Fruit fly (Drosophila melanogaster): ENCODE results near the gene CtsK1.

The CtsK1 gene

dm6 chr3L:14006704-14007126 is 12.7 kb downstream of the CtsK1 start (continued):
- TF ChIP-seq CG11696 (GFP tag; IDR thresholded peaks at IDR 0.05) (no peak), CG7928 (GFP tag; optimal IDR thresholded peaks at IDR 0.05) (no peak), Lpt (GFP tag; optimal IDR thresholded peaks at IDR 0.05) (no peak), CG1233 (GFP tag; optimal IDR thresholded peaks at IDR 0.05) (no peak), CG6689 (GFP tag; IDR thresholded peaks at IDR 0.05) (no peak), CG12744 (GFP tag; optimal IDR thresholded peaks at IDR 0.05) (no peak), Ets65A (GFP tag) (peak; percentile 39), pnt (GFP tag; optimal IDR thresholded peaks at IDR 0.05) (no peak), Atf3 (GFP tag; optimal IDR thresholded peaks at IDR 0.05) (no peak), CG4820 (GFP tag; optimal IDR thresholded peaks at IDR 0.05) (no peak), CkIIα-i1 (GFP tag; IDR thresholded peaks at IDR 0.05) (no peak), lilli (GFP tag; optimal IDR thresholded peaks at IDR 0.05) (no peak), toy (GFP tag; IDR thresholded peaks at IDR 0.05) (no peak), CG12942 (GFP tag; optimal IDR thresholded peaks at IDR 0.05) (no peak), NK7.1 (GFP tag; optimal IDR thresholded peaks at IDR 0.05) (no peak), eyg (GFP tag; optimal IDR thresholded peaks at IDR 0.05) (no peak), Mes4 (GFP tag; optimal IDR thresholded peaks at IDR 0.05) (no peak), CG8944 (GFP tag; optimal IDR thresholded peaks at IDR 0.05) (peak; percentile 14), Trl (optimal IDR thresholded peaks at IDR 0.05) (no peak), Trl (GFP tag; optimal IDR thresholded peaks at IDR 0.05) (no peak), CG10979 (tag; optimal IDR thresholded peaks at IDR 0.05) (no peak), CG13424 (tag; optimal IDR thresholded peaks at IDR 0.05) (peak; percentile 20), peb (GFP tag; IDR thresholded peaks at IDR 0.05) (no peak), CG15514 (GFP tag; optimal IDR thresholded peaks at IDR 0.05) (no peak), pros (GFP tag; optimal IDR thresholded peaks at IDR 0.05) (no peak), CG11085 (GFP tag; IDR thresholded peaks at IDR 0.05) (no peak), Optix (GFP tag; IDR thresholded peaks at IDR 0.05) (no peak), CG7357 (GFP tag; IDR thresholded peaks at IDR 0.05) (no peak), lov (optimal IDR thresholded peaks at IDR 0.05) (no peak), lov (GFP tag; IDR thresholded peaks at IDR 0.05) (peak; percentile 13; the same call in 1 of the 3 replicates), bigmax (GFP tag; optimal IDR thresholded peaks at IDR 0.05) (no peak), CG10147 (GFP tag; optimal IDR thresholded peaks at IDR 0.05) (no peak), CG12071 (GFP tag; optimal IDR thresholded peaks at IDR 0.05) (no peak), CG10366 (GFP tag; IDR thresholded peaks at IDR 0.05) (peak; percentile 17; the same call in 1 of the 2 replicates), mam (GFP tag; optimal IDR thresholded peaks at IDR 0.05) (no peak), ems (GFP tag; optimal IDR thresholded peaks at IDR 0.05) (no peak), Rx (GFP tag; IDR thresholded peaks at IDR 0.05) (no peak), unc-4 (GFP tag; IDR thresholded peaks at IDR 0.05; ENCODE audit: partially characterized antibody) (peak; percentile 25; the same call in 1 of the 2 replicates), rib (GFP tag; IDR thresholded peaks at IDR 0.05) (no peak), ken (GFP tag; IDR thresholded peaks at IDR 0.05) (no peak), Meics (GFP tag; optimal IDR thresholded peaks at IDR 0.05) (no peak), phol (tag; optimal IDR thresholded peaks at IDR 0.05) (no peak), CG6791 (GFP tag; IDR thresholded peaks at IDR 0.05; ENCODE audit: partially characterized antibody) (no peak), Ssrp (tag; optimal IDR thresholded peaks at IDR 0.05) (no peak), tin (GFP tag; optimal IDR thresholded peaks at IDR 0.05) (no peak), Opbp (GFP tag; IDR thresholded peaks at IDR 0.05; ENCODE audit: partially characterized antibody) (peak; percentile 19; the same call in 1 of the 3 replicates), CG11398 (GFP tag; optimal IDR thresholded peaks at IDR 0.05) (no peak), Hr3 (GFP tag; optimal IDR thresholded peaks at IDR 0.05) (no peak), Pdp1 (GFP tag; optimal IDR thresholded peaks at IDR 0.05) (peak in 1 of 2 experiments; percentile 100), Spps (tag; optimal IDR thresholded peaks at IDR 0.05) (no peak), eve (GFP tag; optimal IDR thresholded peaks at IDR 0.05) (no peak), CG34422 (GFP tag; IDR thresholded peaks at IDR 0.05) (0 out of 3 replicates have a peak, but pooled peaks have one; percentile 45), CoRest (tag; optimal IDR thresholded peaks at IDR 0.05) (no peak)

All from whole organism, embryonic.